Worm (Caenorhabditis elegans): ENCODE data around the gene his-4.
A peak's percentile ranks its signal among the peaks of the same experiment; 100 is the strongest.

DNA sequence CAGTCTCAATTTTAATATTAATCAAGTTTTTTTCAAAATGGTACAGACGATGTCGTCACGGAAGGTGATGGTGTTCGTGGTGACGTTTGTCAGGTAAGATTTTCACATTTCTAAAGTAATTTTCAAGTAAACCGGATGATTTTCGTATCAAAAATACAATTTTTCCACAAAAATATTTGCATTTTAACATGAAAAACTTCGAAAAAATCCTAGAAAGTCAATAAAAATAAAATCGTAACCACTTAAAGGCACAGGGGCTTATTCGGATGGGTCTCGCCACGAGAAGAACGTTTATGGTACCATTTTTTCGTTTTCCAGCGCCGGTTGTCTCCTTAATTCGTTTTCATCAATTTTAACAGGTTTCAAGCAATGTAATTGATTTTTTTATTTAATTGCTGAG is 16.0 kb downstream of the his-4 start, which contains the start of gene T10C6.6:
- TF ChIP-seq lin-11 (tag; optimal IDR thresholded peaks at IDR 0.05) (no peak), dmd-4 (tag; optimal IDR thresholded peaks at IDR 0.05; ENCODE audit: borderline replicate concordance) (no peak), elt-2 (tag; optimal IDR thresholded peaks at IDR 0.05) (peak; percentile 44), tbx-2 (tag; optimal IDR thresholded peaks at IDR 0.05) (no peak), madf-2 (tag; optimal IDR thresholded peaks at IDR 0.05) (no peak), hlh-15 (tag; optimal IDR thresholded peaks at IDR 0.05) (no peak), nhr-11 (tag; optimal IDR thresholded peaks at IDR 0.05) (no peak), pros-1 (tag; optimal IDR thresholded peaks at IDR 0.05) (no peak), elt-4 (tag; optimal IDR thresholded peaks at IDR 0.05) (no peak), ceh-31 (tag; optimal IDR thresholded peaks at IDR 0.05) (no peak), ceh-45 (GFP tag; IDR thresholded peaks at IDR 0.05) (no peak), eyg-1 (tag; optimal IDR thresholded peaks at IDR 0.05) (no peak), pag-3 (tag; optimal IDR thresholded peaks at IDR 0.05; ENCODE audit: borderline replicate concordance) (no peak)
